Comparison of ENCODE assay signal across 2 fruit fly cellular contexts in genomic region chrX:5915752-5916493, dm6.
TF ChIP-seq lines count a peak whose summit lies in the region.

No protein-coding gene starts in this region.

TF ChIP-seq in whole organism, embryonic, 481 proteins besides CTCF, POLR2A, EP300 and RAD21 (continued from another document and continues in another):
- TF ChIP-seq CG14710 (tag; optimal IDR thresholded peaks at IDR 0.05; lab: Kevin White, UChicago) (no peak), CG10274 (GFP tag; optimal IDR thresholded peaks at IDR 0.05; lab: Kevin White, UChicago) (no peak), slp2 (GFP tag; optimal IDR thresholded peaks at IDR 0.05; lab: Kevin White, UChicago) (peak; percentile 9), Bgb (GFP tag; IDR thresholded peaks at IDR 0.05; lab: Robert Waterston, UW; ENCODE audit: partially characterized antibody) (peak; percentile 57; the same call in 1 of the 2 replicates), zfh1 (GFP tag; IDR thresholded peaks at IDR 0.05; lab: Robert Waterston, UW) (0 out of 3 replicates have a peak, but pooled peaks have one; percentile 17), CG9932 (GFP tag; IDR thresholded peaks at IDR 0.05; lab: Robert Waterston, UW) (0 out of 2 replicates have a peak, but pooled peaks have one; percentile 14), sr (GFP tag; IDR thresholded peaks at IDR 0.05; lab: Robert Waterston, UW) (no peak), ind (GFP tag; optimal IDR thresholded peaks at IDR 0.05; lab: Kevin White, UChicago) (no peak), B-H1 (GFP tag; IDR thresholded peaks at IDR 0.05; lab: Robert Waterston, UW) (no peak), CG4282 (GFP tag; optimal IDR thresholded peaks at IDR 0.05; lab: Kevin White, UChicago) (no peak), Doc3 (GFP tag; IDR thresholded peaks at IDR 0.05; lab: Robert Waterston, UW; ENCODE audit: partially characterized antibody) (0 out of 3 replicates have a peak, but pooled peaks have one; percentile 27), Max (GFP tag; optimal IDR thresholded peaks at IDR 0.05; lab: Kevin White, UChicago) (no peak), gt (GFP tag; IDR thresholded peaks at IDR 0.05; lab: Robert Waterston, UW) (no peak), tio (GFP tag; optimal IDR thresholded peaks at IDR 0.05; lab: Kevin White, UChicago) (no peak), insv (GFP tag; optimal IDR thresholded peaks at IDR 0.05; lab: Kevin White, UChicago) (no peak), Dek (tag; optimal IDR thresholded peaks at IDR 0.05; lab: Kevin White, UChicago) (peak; percentile 7), bigmax (GFP tag; optimal IDR thresholded peaks at IDR 0.05; lab: Kevin White, UChicago) (no peak), Sox102F (GFP tag; optimal IDR thresholded peaks at IDR 0.05; lab: Kevin White, UChicago) (no peak), CG32772 (GFP tag; IDR thresholded peaks at IDR 0.05; lab: Robert Waterston, UW) (no peak), Hand (GFP tag; optimal IDR thresholded peaks at IDR 0.05; lab: Kevin White, UChicago) (no peak), lab (GFP tag; optimal IDR thresholded peaks at IDR 0.05; lab: Kevin White, UChicago) (peak; percentile 1), CG13296 (GFP tag; optimal IDR thresholded peaks at IDR 0.05; lab: Kevin White, UChicago) (no peak), HLH4C (GFP tag; IDR thresholded peaks at IDR 0.05; lab: Robert Waterston, UW; ENCODE audit: partially characterized antibody) (peak; percentile 15; the same call in 1 of the 3 replicates), her (GFP tag; optimal IDR thresholded peaks at IDR 0.05; lab: Kevin White, UChicago) (no peak), Fer1 (GFP tag; optimal IDR thresholded peaks at IDR 0.05; lab: Kevin White, UChicago) (peak; percentile 26), CG18599 (GFP tag; optimal IDR thresholded peaks at IDR 0.05; lab: Kevin White, UChicago) (no peak), wek (GFP tag; optimal IDR thresholded peaks at IDR 0.05; lab: Kevin White, UChicago) (peak; percentile 42), gro (GFP tag; optimal IDR thresholded peaks at IDR 0.05; lab: Kevin White, UChicago) (no peak), kni (GFP tag; optimal IDR thresholded peaks at IDR 0.05; lab: Kevin White, UChicago) (no peak), CG16863 (GFP tag; optimal IDR thresholded peaks at IDR 0.05; lab: Kevin White, UChicago) (no peak), CG1233 (GFP tag; optimal IDR thresholded peaks at IDR 0.05; lab: Kevin White, UChicago) (no peak), Dref (GFP tag; IDR thresholded peaks at IDR 0.05; lab: Robert Waterston, UW) (0 out of 2 replicates have a peak, but pooled peaks have one; percentile 32), BEAF-32 (GFP tag; optimal IDR thresholded peaks at IDR 0.05; lab: Kevin White, UChicago) (peak; percentile 56), CG12769 (tag; optimal IDR thresholded peaks at IDR 0.05; lab: Kevin White, UChicago) (peak; percentile 45), CG3726 (GFP tag; IDR thresholded peaks at IDR 0.05; lab: Robert Waterston, UW) (0 out of 3 replicates have a peak, but pooled peaks have one; percentile 5), CG11247 (GFP tag; IDR thresholded peaks at IDR 0.05; lab: Robert Waterston, UW) (no peak), CG14050 (GFP tag; IDR thresholded peaks at IDR 0.05; lab: Robert Waterston, UW) (no peak), MTF-1 (GFP tag; optimal IDR thresholded peaks at IDR 0.05; lab: Kevin White, UChicago; ENCODE audit: borderline replicate concordance) (no peak), CG8478 (optimal IDR thresholded peaks at IDR 0.05; lab: Kevin White, UChicago) (no peak), Oaz (GFP tag; IDR thresholded peaks at IDR 0.05; lab: Robert Waterston, UW) (no peak), BtbVII (GFP tag; optimal IDR thresholded peaks at IDR 0.05; lab: Kevin White, UChicago) (no peak), CG32532 (GFP tag; IDR thresholded peaks at IDR 0.05; lab: Robert Waterston, UW) (no peak), otp (GFP tag; IDR thresholded peaks at IDR 0.05; lab: Robert Waterston, UW) (no peak), CG7357 (GFP tag; IDR thresholded peaks at IDR 0.05; lab: Robert Waterston, UW) (no peak), CG32767 (GFP tag; IDR thresholded peaks at IDR 0.05; lab: Robert Waterston, UW) (0 out of 2 replicates have a peak, but pooled peaks have one; percentile 15), CG12391 (tag; optimal IDR thresholded peaks at IDR 0.05; lab: Kevin White, UChicago) (no peak), sim (GFP tag; IDR thresholded peaks at IDR 0.05; lab: Robert Waterston, UW) (no peak), dati (GFP tag; IDR thresholded peaks at IDR 0.05; lab: Robert Waterston, UW) (no peak), zen (tag; optimal IDR thresholded peaks at IDR 0.05; lab: Kevin White, UChicago) (no peak), caup (GFP tag; optimal IDR thresholded peaks at IDR 0.05; lab: Kevin White, UChicago; ENCODE audit: severe bottlenecking) (no peak), CG12155 (GFP tag; optimal IDR thresholded peaks at IDR 0.05; lab: Kevin White, UChicago) (no peak), ro (GFP tag; IDR thresholded peaks at IDR 0.05; lab: Robert Waterston, UW) (no peak), cato (GFP tag; optimal IDR thresholded peaks at IDR 0.05; lab: Kevin White, UChicago; ENCODE audit: borderline replicate concordance) (no peak), D19B (GFP tag; optimal IDR thresholded peaks at IDR 0.05; lab: Kevin White, UChicago) (no peak), CG6683 (GFP tag; optimal IDR thresholded peaks at IDR 0.05; lab: Kevin White, UChicago) (no peak), CG31365 (tag; optimal IDR thresholded peaks at IDR 0.05; lab: Kevin White, UChicago) (no peak), Med (GFP tag; lab: Kevin White, UChicago) (peak; percentile 84), Drgx (GFP tag; IDR thresholded peaks at IDR 0.05; lab: Robert Waterston, UW) (peak; percentile 43; the same call in 1 of the 2 replicates), CG6175 (GFP tag; IDR thresholded peaks at IDR 0.05; lab: Robert Waterston, UW) (no peak), MESR4 (GFP tag; optimal IDR thresholded peaks at IDR 0.05; lab: Kevin White, UChicago) (peak; percentile 4), CG7928 (GFP tag; optimal IDR thresholded peaks at IDR 0.05; lab: Kevin White, UChicago) (no peak), br (optimal IDR thresholded peaks at IDR 0.05; lab: Kevin White, UChicago) (no peak), crol (GFP tag; IDR thresholded peaks at IDR 0.05; lab: Robert Waterston, UW) (peak; percentile 69), Rfx (GFP tag; IDR thresholded peaks at IDR 0.05; lab: Robert Waterston, UW) (no peak), hbn (GFP tag; IDR thresholded peaks at IDR 0.05; lab: Robert Waterston, UW; ENCODE audit: partially characterized antibody) (no peak), Hmr (GFP tag; optimal IDR thresholded peaks at IDR 0.05; lab: Kevin White, UChicago) (peak; percentile 18)

TF ChIP-seq in whole organism, prepupa, 60 proteins besides CTCF, POLR2A, EP300 and RAD21 (continued from another document):
- no peak for TF ChIP-seq CG9139 (GFP tag; optimal IDR thresholded peaks at IDR 0.05; lab: Kevin White, UChicago)
- TF ChIP-seq salr (GFP tag; optimal IDR thresholded peaks at IDR 0.05; lab: Kevin White, UChicago), result no peak
- peak; percentile 16 for TF ChIP-seq topi (GFP tag; optimal IDR thresholded peaks at IDR 0.05; lab: Kevin White, UChicago)
- TF ChIP-seq OdsH (GFP tag; optimal IDR thresholded peaks at IDR 0.05; lab: Kevin White, UChicago), result no peak
- no peak for TF ChIP-seq dsx (GFP tag; optimal IDR thresholded peaks at IDR 0.05; lab: Kevin White, UChicago; ENCODE audit: poor library complexity, severe bottlenecking)
- no peak for TF ChIP-seq Blimp-1 (GFP tag; optimal IDR thresholded peaks at IDR 0.05; lab: Kevin White, UChicago)
- no peak for TF ChIP-seq fd59A (GFP tag; optimal IDR thresholded peaks at IDR 0.05; lab: Kevin White, UChicago)
- TF ChIP-seq vri (GFP tag; optimal IDR thresholded peaks at IDR 0.05; lab: Kevin White, UChicago), result no peak
- no peak for TF ChIP-seq cyc (GFP tag; optimal IDR thresholded peaks at IDR 0.05; lab: Kevin White, UChicago)
- TF ChIP-seq CG3032 (tag; optimal IDR thresholded peaks at IDR 0.05; lab: Kevin White, UChicago), result no peak
- TF ChIP-seq Ets21C (GFP tag; optimal IDR thresholded peaks at IDR 0.05; lab: Kevin White, UChicago), result peak; percentile 13
- no peak for TF ChIP-seq achi (GFP tag; optimal IDR thresholded peaks at IDR 0.05; lab: Kevin White, UChicago)
- TF ChIP-seq Lpt (GFP tag; optimal IDR thresholded peaks at IDR 0.05; lab: Kevin White, UChicago), result no peak
- no peak for TF ChIP-seq CG11294 (GFP tag; IDR thresholded peaks at IDR 0.05; lab: Robert Waterston, UW)
- 0 out of 3 replicates have a peak, but pooled peaks have one; percentile 38 for TF ChIP-seq eg (GFP tag; IDR thresholded peaks at IDR 0.05; lab: Robert Waterston, UW)
- TF ChIP-seq Sox14 (GFP tag; optimal IDR thresholded peaks at IDR 0.05; lab: Kevin White, UChicago), result no peak
- no peak for TF ChIP-seq CG1621 (tag; optimal IDR thresholded peaks at IDR 0.05; lab: Kevin White, UChicago)
- TF ChIP-seq CG16779 (tag; optimal IDR thresholded peaks at IDR 0.05; lab: Kevin White, UChicago), result peak; percentile 19
- TF ChIP-seq CG10669 (GFP tag; optimal IDR thresholded peaks at IDR 0.05; lab: Kevin White, UChicago), result no peak
- TF ChIP-seq CG31627 (GFP tag; optimal IDR thresholded peaks at IDR 0.05; lab: Kevin White, UChicago), result peak; percentile 18
- TF ChIP-seq CG15336 (GFP tag; IDR thresholded peaks at IDR 0.05; lab: Robert Waterston, UW), result peak; percentile 67; the same call in 1 of the 2 replicates
- no peak for TF ChIP-seq CG34406 (GFP tag; optimal IDR thresholded peaks at IDR 0.05; lab: Kevin White, UChicago)
- TF ChIP-seq Eip78C (GFP tag; lab: Kevin White, UChicago), result peak; percentile 62
- TF ChIP-seq CG6276 (GFP tag; optimal IDR thresholded peaks at IDR 0.05; lab: Kevin White, UChicago), result no peak
- peak; percentile 3 for TF ChIP-seq Sox102F (GFP tag; optimal IDR thresholded peaks at IDR 0.05; lab: Kevin White, UChicago)
- TF ChIP-seq Smox (GFP tag; optimal IDR thresholded peaks at IDR 0.05; lab: Kevin White, UChicago), result no peak
- no peak; the same call in 1 of the 3 replicates for TF ChIP-seq CG8119 (GFP tag; IDR thresholded peaks at IDR 0.05; lab: Robert Waterston, UW)
- TF ChIP-seq CG11902 (GFP tag; optimal IDR thresholded peaks at IDR 0.05; lab: Kevin White, UChicago), result no peak
- TF ChIP-seq CG8319 (GFP tag; optimal IDR thresholded peaks at IDR 0.05; lab: Kevin White, UChicago), result no peak
- no peak for TF ChIP-seq Eip75B (GFP tag; optimal IDR thresholded peaks at IDR 0.05; lab: Kevin White, UChicago)
- no peak for TF ChIP-seq fd85E (GFP tag; optimal IDR thresholded peaks at IDR 0.05; lab: Kevin White, UChicago)
- TF ChIP-seq CG11762 (GFP tag; optimal IDR thresholded peaks at IDR 0.05; lab: Kevin White, UChicago; ENCODE audit: insufficient read depth), result no peak
- TF ChIP-seq pdm3 (GFP tag; optimal IDR thresholded peaks at IDR 0.05; lab: Kevin White, UChicago), result no peak
- no peak for TF ChIP-seq Met (GFP tag; optimal IDR thresholded peaks at IDR 0.05; lab: Kevin White, UChicago)
- TF ChIP-seq Hr38 (GFP tag; optimal IDR thresholded peaks at IDR 0.05; lab: Kevin White, UChicago), result no peak
- peak; percentile 9 for TF ChIP-seq Hr39 (GFP tag; optimal IDR thresholded peaks at IDR 0.05; lab: Kevin White, UChicago)
- TF ChIP-seq CG32006 (GFP tag; optimal IDR thresholded peaks at IDR 0.05; lab: Kevin White, UChicago), result peak; percentile 45
